Fruit fly (Drosophila melanogaster) whole organism, embryonic: ENCODE data around the gene cindr.

Experiments
- Awh ChIP-seq: fragments of 200-800 bp; sonication (Bioruptor generic); IDR thresholded peaks from 2 replicates; pipeline ENCODE4, ENCODE4 v1.3.6; 2022; ENCODE audit warnings: missing biosample characterization, missing genetic modification characterization
- Bteb2 ChIP-seq: fragments of 200-800 bp; sonication (Bioruptor generic); optimal IDR thresholded peaks from 2 replicates; lab custom pipeline; 2016; ENCODE audit warnings: missing biosample characterization, missing genetic modification characterization
- CG11695 ChIP-seq: fragments of 200-800 bp; sonication (Bioruptor generic); IDR thresholded peaks from 3 replicates; pipeline ENCODE4 v1.3.6; 2022; ENCODE audit warnings: missing biosample characterization, missing genetic modification characterization
- CG1233 ChIP-seq: fragments of 200-800 bp; sonication (Bioruptor generic); optimal IDR thresholded peaks from 4 replicates; lab custom pipeline; 2018; ENCODE audit warnings: missing biosample characterization, mild to moderate bottlenecking, missing genetic modification characterization
- CG13424 ChIP-seq: fragments of 200-800 bp; sonication (Bioruptor generic); optimal IDR thresholded peaks from 2 replicates; lab custom pipeline; 2019; ENCODE audit warnings: missing biosample characterization, mild to moderate bottlenecking, missing genetic modification characterization, moderate library complexity
- CG1529 ChIP-seq: fragments of 200-800 bp; sonication (Bioruptor generic); optimal IDR thresholded peaks from 3 replicates; lab custom pipeline; 2018; ENCODE audit warnings: missing biosample characterization, missing genetic modification characterization
- CG16813 ChIP-seq: fragments of 200-800 bp; sonication (Bioruptor generic); IDR thresholded peaks from 3 replicates; pipeline ENCODE4 v1.3.6; 2022; ENCODE audit warnings: missing biosample characterization, missing genetic modification characterization; ENCODE audit not compliant: partially characterized antibody
- CG17912 ChIP-seq: fragments of 200-800 bp; sonication (Bioruptor generic); optimal IDR thresholded peaks from 2 replicates; lab custom pipeline; 2018; ENCODE audit warnings: missing biosample characterization, mild to moderate bottlenecking, missing genetic modification characterization
- CG3281 ChIP-seq: fragments of 200-800 bp; sonication (Bioruptor generic); optimal IDR thresholded peaks from 3 replicates; lab custom pipeline; 2017; ENCODE audit warnings: missing biosample characterization, mild to moderate bottlenecking, missing genetic modification characterization
- CG33557 ChIP-seq: fragments of 200-800 bp; sonication (Bioruptor generic); optimal IDR thresholded peaks from 2 replicates; lab custom pipeline; 2019; ENCODE audit warnings: missing biosample characterization, mild to moderate bottlenecking, missing genetic modification characterization, moderate library complexity
- CG3726 ChIP-seq: fragments of 200-800 bp; sonication (Bioruptor generic); IDR thresholded peaks from 3 replicates; pipeline ENCODE4, ENCODE4 v1.3.6; 2022; ENCODE audit warnings: missing biosample characterization, missing genetic modification characterization
- CG43689 ChIP-seq: fragments of 200-800 bp; sonication (Bioruptor generic); IDR thresholded peaks from 2 replicates; pipeline ENCODE4 v1.3.6; 2022; ENCODE audit warnings: missing biosample characterization, missing genetic modification characterization
- CG4404 ChIP-seq: fragments of 200-800 bp; sonication (Bioruptor generic); IDR thresholded peaks from 2 replicates; pipeline ENCODE4 v1.3.6; 2022; ENCODE audit warnings: missing biosample characterization, missing genetic modification characterization
- CG4854 ChIP-seq: fragments of 200-800 bp; sonication (Bioruptor generic); optimal IDR thresholded peaks from 2 replicates; lab custom pipeline; 2016; ENCODE audit warnings: missing biosample characterization, missing genetic modification characterization, inconsistent platforms
- CG7556 ChIP-seq: fragments of 200-800 bp; sonication (Bioruptor generic); optimal IDR thresholded peaks from 2 replicates; lab custom pipeline; 2017; ENCODE audit warnings: missing biosample characterization, mild to moderate bottlenecking, missing genetic modification characterization
- CG7963 ChIP-seq: fragments of 200-800 bp; sonication (Bioruptor generic); IDR thresholded peaks from 3 replicates; pipeline ENCODE4 v1.3.6; 2022; ENCODE audit warnings: missing biosample characterization, missing genetic modification characterization; ENCODE audit not compliant: partially characterized antibody
- CG9727 ChIP-seq: fragments of 200-800 bp; sonication (Bioruptor generic); optimal IDR thresholded peaks from 3 replicates; lab custom pipeline; 2017; ENCODE audit warnings: missing biosample characterization, mild to moderate bottlenecking, missing genetic modification characterization
- CTCF ChIP-seq: fragments of 200-800 bp; sonication (Bioruptor generic); optimal IDR thresholded peaks from 2 replicates; lab custom pipeline; 2017; ENCODE audit warnings: missing biosample characterization, mild to moderate bottlenecking, missing genetic modification characterization, moderate library complexity
- CrebB ChIP-seq: fragments of 200-800 bp; sonication (Bioruptor generic); optimal IDR thresholded peaks from 3 replicates; lab custom pipeline; 2018; ENCODE audit warnings: missing biosample characterization, mild to moderate bottlenecking, missing genetic modification characterization
- Eip74EF ChIP-seq, 2 experiments: fragments of 200-800 bp in 1 of 2; fragments of >200 bp in 1 of 2; sonication (Bioruptor generic) in 1 of 2; optimal IDR thresholded peaks; 2 replicates each; lab custom pipeline; 2017 to 2019; ENCODE audit warnings: missing biosample characterization in 2 of 2, missing genetic modification characterization in 2 of 2, mild to moderate bottlenecking in 1 of 2, moderate library complexity in 1 of 2
- Ets97D ChIP-seq: fragments of 200-800 bp; sonication (Bioruptor generic); optimal IDR thresholded peaks from 3 replicates; lab custom pipeline; 2016; ENCODE audit warnings: missing biosample characterization, missing genetic modification characterization
- Fer2 ChIP-seq: fragments of 200-800 bp; sonication (Bioruptor generic); optimal IDR thresholded peaks from 2 replicates; lab custom pipeline; 2018; ENCODE audit warnings: missing biosample characterization, mild to moderate bottlenecking, missing genetic modification characterization, moderate library complexity
- Gug ChIP-seq: fragments of 200-800 bp; sonication (Bioruptor generic); IDR thresholded peaks from 4 replicates; pipeline ENCODE4 v1.3.6; 2022; ENCODE audit warnings: missing biosample characterization, missing genetic modification characterization
- Jarid2 ChIP-seq: fragments of 200-800 bp; sonication (Bioruptor generic); optimal IDR thresholded peaks from 3 replicates; lab custom pipeline; 2017; ENCODE audit warnings: mild to moderate bottlenecking, missing biosample characterization, missing genetic modification reagents, missing genetic modification characterization
- Lpt ChIP-seq: fragments of >200 bp; optimal IDR thresholded peaks from 2 replicates; lab custom pipeline; 2018; ENCODE audit warnings: missing biosample characterization, missing genetic modification characterization
- MESR4 ChIP-seq: fragments of 200-800 bp; sonication (Bioruptor generic); optimal IDR thresholded peaks from 2 replicates; lab custom pipeline; 2018; ENCODE audit warnings: missing biosample characterization, mild to moderate bottlenecking, missing genetic modification characterization, moderate library complexity
- Mes4 ChIP-seq: fragments of 200-800 bp; sonication (Bioruptor generic); optimal IDR thresholded peaks from 2 replicates; lab custom pipeline; 2016; ENCODE audit warnings: missing biosample characterization, missing genetic modification characterization
- TFAM ChIP-seq: fragments of 200-800 bp; sonication (Bioruptor generic); optimal IDR thresholded peaks from 2 replicates; lab custom pipeline; 2017; ENCODE audit warnings: missing biosample characterization, missing genetic modification characterization, inconsistent platforms
- YL-1 ChIP-seq: fragments of 200-800 bp; sonication (Bioruptor generic); optimal IDR thresholded peaks from 3 replicates; lab custom pipeline; 2017; ENCODE audit warnings: missing biosample characterization, mild to moderate bottlenecking, missing genetic modification characterization
- ase ChIP-seq: fragments of 200-800 bp; sonication (Bioruptor generic); IDR thresholded peaks from 3 replicates; pipeline ENCODE4 v1.3.6; 2022; ENCODE audit warnings: missing biosample characterization, missing genetic modification characterization
- bab2 ChIP-seq: fragments of 200-800 bp; sonication (Bioruptor generic); optimal IDR thresholded peaks from 2 replicates; lab custom pipeline; 2016; ENCODE audit warnings: missing biosample characterization, missing genetic modification characterization
- chinmo ChIP-seq: fragments of 200-800 bp; sonication (Bioruptor generic); IDR thresholded peaks from 4 replicates; pipeline ENCODE4 v1.3.6; 2022; ENCODE audit warnings: missing biosample characterization, missing genetic modification characterization; ENCODE audit not compliant: partially characterized antibody
- danr ChIP-seq: fragments of 200-800 bp; sonication (Bioruptor generic); IDR thresholded peaks from 2 replicates; pipeline ENCODE4 v1.3.6; 2022; ENCODE audit warnings: missing biosample characterization, missing genetic modification characterization
- dmrt99B ChIP-seq: fragments of 200-800 bp; sonication (Bioruptor generic); optimal IDR thresholded peaks from 2 replicates; lab custom pipeline; 2018; ENCODE audit warnings: missing biosample characterization, mild to moderate bottlenecking, missing genetic modification characterization, moderate library complexity
- h ChIP-seq: fragments of >200 bp; optimal IDR thresholded peaks from 2 replicates; lab custom pipeline; 2017
- jumu ChIP-seq: fragments of 200-800 bp; sonication (Bioruptor generic); optimal IDR thresholded peaks from 3 replicates; lab custom pipeline; 2016; ENCODE audit warnings: missing biosample characterization, missing genetic modification characterization
- kay ChIP-seq: fragments of 200-800 bp; sonication (Bioruptor generic); optimal IDR thresholded peaks from 2 replicates; lab custom pipeline; 2016; ENCODE audit warnings: missing biosample characterization, missing genetic modification characterization
- lov ChIP-seq, 2 experiments: fragments of 200-800 bp in 1 of 2; fragments of >200 bp in 1 of 2; sonication (Bioruptor generic) in 1 of 2; IDR thresholded peaks in 1 of 2; optimal IDR thresholded peaks in 1 of 2; 2 replicates in 1 of 2; 3 replicates in 1 of 2; pipeline versions ENCODE4 v1.3.6 to Lab custom; 2017 to 2022; ENCODE audit warnings: missing biosample characterization in 1 of 2, missing genetic modification characterization in 1 of 2
- mam ChIP-seq: fragments of 200-800 bp; sonication (Bioruptor generic); optimal IDR thresholded peaks from 3 replicates; lab custom pipeline; 2016; ENCODE audit warnings: missing biosample characterization, missing genetic modification characterization
- nmo ChIP-seq: fragments of 200-800 bp; sonication (Bioruptor generic); optimal IDR thresholded peaks from 2 replicates; lab custom pipeline; 2018; ENCODE audit warnings: missing biosample characterization, mild to moderate bottlenecking, missing genetic modification characterization, moderate library complexity
- otp ChIP-seq: fragments of 200-800 bp; sonication (Bioruptor generic); IDR thresholded peaks from 3 replicates; pipeline ENCODE4, ENCODE4 v1.3.6; 2022; ENCODE audit warnings: missing biosample characterization, missing genetic modification characterization
- pho ChIP-seq: fragments of 200-800 bp; sonication (Bioruptor generic); optimal IDR thresholded peaks from 2 replicates; lab custom pipeline; 2016; ENCODE audit warnings: missing biosample characterization, missing genetic modification characterization
- schlank ChIP-seq: fragments of 200-800 bp; sonication (Bioruptor generic); optimal IDR thresholded peaks from 2 replicates; lab custom pipeline; 2018; ENCODE audit warnings: missing biosample characterization, mild to moderate bottlenecking, missing genetic modification characterization
- sna ChIP-seq: fragments of 200-800 bp; sonication (Bioruptor generic); IDR thresholded peaks from 2 replicates; pipeline ENCODE4 v1.3.6; 2022; ENCODE audit warnings: missing biosample characterization, missing genetic modification characterization; ENCODE audit not compliant: partially characterized antibody
- tx ChIP-seq: fragments of 200-800 bp; sonication (Bioruptor generic); optimal IDR thresholded peaks from 2 replicates; lab custom pipeline; 2016; ENCODE audit warnings: missing biosample characterization, missing genetic modification characterization
- usp ChIP-seq: fragments of >200 bp; optimal IDR thresholded peaks from 2 replicates; lab custom pipeline; 2017; ENCODE audit warnings: missing biosample characterization, missing genetic modification characterization
- vfl ChIP-seq: fragments of 200-800 bp; sonication (Bioruptor generic); optimal IDR thresholded peaks from 2 replicates; lab custom pipeline; 2016; ENCODE audit warnings: missing biosample characterization, missing genetic modification characterization
- wek ChIP-seq: fragments of 200-800 bp; sonication (Bioruptor generic); optimal IDR thresholded peaks from 3 replicates; lab custom pipeline; 2018; ENCODE audit warnings: missing biosample characterization, mild to moderate bottlenecking, missing genetic modification characterization, moderate library complexity
- zen ChIP-seq: fragments of 200-800 bp; sonication (Bioruptor generic); optimal IDR thresholded peaks from 3 replicates; lab custom pipeline; 2018; ENCODE audit warnings: missing biosample characterization, mild to moderate bottlenecking, missing genetic modification characterization, moderate library complexity

The cindr gene

dm6 chr3R:30808346-30809286, at the start of gene cindr (continued):
- peak; percentile 7 for TF ChIP-seq CG4854 (GFP tag; lab: Kevin White, UChicago)
- peak; percentile 11 for TF ChIP-seq tx (GFP tag; lab: Kevin White, UChicago)
- TF ChIP-seq CTCF (GFP tag; lab: Kevin White, UChicago): peak; percentile 67
- no peak for TF ChIP-seq Mes4 (GFP tag; lab: Kevin White, UChicago)
- TF ChIP-seq lov (optimal IDR thresholded peaks at IDR 0.05; lab: Kevin White, UChicago): no peak
- TF ChIP-seq lov (GFP tag; IDR thresholded peaks at IDR 0.05; lab: Robert Waterston, UW): no peak
- TF ChIP-seq Fer2 (tag; lab: Kevin White, UChicago): no peak
- TF ChIP-seq kay (GFP tag; lab: Kevin White, UChicago): no peak
- peak; percentile 56 for TF ChIP-seq mam
- no peak for TF ChIP-seq danr (GFP tag; lab: Robert Waterston, UW)
- TF ChIP-seq Awh: no peak
- TF ChIP-seq Eip74EF (GFP tag; optimal IDR thresholded peaks at IDR 0.05; lab: Kevin White, UChicago): no peak
- peak; percentile 59 for TF ChIP-seq pho (GFP tag; lab: Kevin White, UChicago)
- TF ChIP-seq nmo (GFP tag; lab: Kevin White, UChicago): peak; percentile 77
- TF ChIP-seq YL-1: peak; percentile 52
- TF ChIP-seq CG1529 (GFP tag; lab: Kevin White, UChicago): no peak
- peak; percentile 69 for TF ChIP-seq MESR4 (GFP tag; lab: Kevin White, UChicago)
- no peak for TF ChIP-seq CG11695 (GFP tag; lab: Robert Waterston, UW)
- TF ChIP-seq dmrt99B (tag; lab: Kevin White, UChicago): peak; percentile 12
- no peak for TF ChIP-seq usp (GFP tag; lab: Kevin White, UChicago)
- no peak for TF ChIP-seq CG7963 (GFP tag; lab: Robert Waterston, UW)
- TF ChIP-seq chinmo: peak; percentile 80; the same call in 2 of the 4 replicates
- no peak for TF ChIP-seq otp (GFP tag; lab: Robert Waterston, UW)
- TF ChIP-seq Bteb2 (GFP tag; lab: Kevin White, UChicago): no peak
- TF ChIP-seq Lpt: no peak
- no peak for TF ChIP-seq CG43689 (GFP tag; lab: Robert Waterston, UW)
- TF ChIP-seq schlank (tag; lab: Kevin White, UChicago): no peak
- peak; percentile 39 for TF ChIP-seq CrebB (tag; lab: Kevin White, UChicago)
- TF ChIP-seq CG33557 (GFP tag; lab: Kevin White, UChicago): peak; percentile 7
- TF ChIP-seq Gug: peak; percentile 40; the same call in 1 of the 4 replicates
- no peak for TF ChIP-seq CG3281 (GFP tag; lab: Kevin White, UChicago)
- TF ChIP-seq CG9727 (GFP tag; lab: Kevin White, UChicago): no peak
- TF ChIP-seq h (lab: Kevin White, UChicago): no peak
- TF ChIP-seq jumu (GFP tag; lab: Kevin White, UChicago): peak; percentile 34
- peak; percentile 19 for TF ChIP-seq CG17912 (GFP tag; lab: Kevin White, UChicago)
- TF ChIP-seq bab2 (GFP tag; lab: Kevin White, UChicago): peak; percentile 17
- peak; percentile 5 for TF ChIP-seq CG7556
- peak; percentile 15; the same call in 1 of the 2 replicates for TF ChIP-seq CG4404 (GFP tag; lab: Robert Waterston, UW)
- TF ChIP-seq sna: no peak
- no peak for TF ChIP-seq CG1233 (GFP tag; lab: Kevin White, UChicago)
- TF ChIP-seq ase (GFP tag; lab: Robert Waterston, UW): no peak
- peak; percentile 81 for TF ChIP-seq Ets97D (GFP tag; lab: Kevin White, UChicago)
- TF ChIP-seq vfl (GFP tag; lab: Kevin White, UChicago): peak; percentile 59
- peak; percentile 57 for TF ChIP-seq zen (tag; lab: Kevin White, UChicago)
- TF ChIP-seq Jarid2 (GFP tag; lab: Kevin White, UChicago): peak; percentile 92
- TF ChIP-seq CG3726 (GFP tag; lab: Robert Waterston, UW): no peak
- TF ChIP-seq CG16813 (GFP tag; lab: Robert Waterston, UW): peak; percentile 32; the same call in 1 of the 3 replicates
- TF ChIP-seq CG13424 (tag; lab: Kevin White, UChicago): peak; percentile 62
- TF ChIP-seq TFAM (GFP tag; lab: Kevin White, UChicago): no peak
- peak; percentile 100 for TF ChIP-seq wek (GFP tag; lab: Kevin White, UChicago)
